2 worm cellular contexts compared by ENCODE assay signal in the genomic region with DNA sequence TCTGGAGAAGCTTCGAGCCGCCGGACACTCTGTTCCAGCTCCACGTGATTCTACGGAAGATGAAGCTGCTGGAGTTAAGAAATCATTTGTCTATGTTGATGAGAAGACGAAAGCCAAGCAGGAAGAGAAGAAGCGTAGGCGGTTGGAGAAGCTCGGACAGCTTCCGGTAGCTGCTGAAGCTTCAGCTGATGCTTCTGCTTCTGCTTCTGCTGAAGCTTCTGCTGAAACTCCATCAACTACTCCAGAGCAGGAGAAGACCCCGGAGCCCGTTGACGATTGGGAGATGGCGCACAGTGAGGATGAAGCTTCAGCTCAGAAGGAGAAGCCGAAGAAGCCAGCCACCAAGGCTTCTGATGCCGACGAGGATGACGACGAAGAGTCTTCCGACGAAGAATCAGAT.
TF ChIP-seq lines count a peak whose summit lies in the region.

No protein-coding gene starts in this region.

TF ChIP-seq in whole organism, L4 larva, 104 proteins besides CTCF, POLR2A, EP300 and RAD21:
- no peak for TF ChIP-seq nhr-111 (GFP tag; optimal IDR thresholded peaks at IDR 0.05; lab: Kevin White, UChicago)
- peak in 1 of 2 experiments; percentile 9 for TF ChIP-seq unc-62 (GFP tag; optimal IDR thresholded peaks at IDR 0.05 in 1 of 2; lab: Kevin White, UChicago)
- no peak for TF ChIP-seq unc-62 (tag; optimal IDR thresholded peaks at IDR 0.05; lab: Kevin White, UChicago)
- TF ChIP-seq set-16 (GFP tag; IDR thresholded peaks at IDR 0.05; lab: Robert Waterston, UW) = peak; percentile 84
- no peak for TF ChIP-seq fkh-10 (GFP tag; optimal IDR thresholded peaks at IDR 0.05; lab: Kevin White, UChicago)

TF ChIP-seq in whole organism, young adult, 124 proteins besides CTCF, POLR2A, EP300 and RAD21:
- TF ChIP-seq egrh-3 (GFP tag; IDR thresholded peaks at IDR 0.05; lab: Robert Waterston, UW) (peak; percentile 68; the same call in 1 of the 2 replicates), attf-3 (GFP tag; conservative IDR thresholded peaks at IDR 0.05; lab: Robert Waterston, UW) (no peak)
TF ChIP-seq in whole organism, young adult: peak in this region for 1.
